Fruit fly (Drosophila melanogaster): ENCODE results near the gene okr.
A peak's percentile ranks its signal among the peaks of the same experiment; 100 is the strongest.

The okr gene

DNA sequence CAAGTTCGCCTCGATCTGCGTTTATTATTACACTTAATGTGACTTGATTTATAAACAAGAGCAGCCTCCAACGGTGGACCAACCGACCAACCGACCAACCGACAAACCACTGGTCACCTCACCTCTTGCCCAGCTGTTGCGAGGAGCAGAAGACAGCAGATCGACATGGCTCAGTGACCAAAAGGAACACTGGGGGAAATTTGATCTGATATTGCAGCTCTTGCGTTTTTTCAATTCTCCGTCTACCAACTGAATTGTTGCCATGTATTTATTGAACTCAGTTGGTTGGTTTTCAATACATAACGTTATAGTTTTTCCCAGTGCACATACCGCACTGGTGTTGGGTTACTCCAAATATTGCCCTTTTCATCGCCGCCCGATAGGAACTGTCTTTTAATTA is 12.0 kb upstream of the okr start:
- TF ChIP-seq CTCF (optimal IDR thresholded peaks at IDR 0.05): no peak
- TF ChIP-seq CG8478 (optimal IDR thresholded peaks at IDR 0.05): no peak

- TF ChIP-seq CTCF (optimal IDR thresholded peaks at IDR 0.05): no peak
- TF ChIP-seq CG8478 (optimal IDR thresholded peaks at IDR 0.05): no peak
Observed at dm6 chr2L:3003399-3003798, 10.8 kb upstream of the okr start.

DNA sequence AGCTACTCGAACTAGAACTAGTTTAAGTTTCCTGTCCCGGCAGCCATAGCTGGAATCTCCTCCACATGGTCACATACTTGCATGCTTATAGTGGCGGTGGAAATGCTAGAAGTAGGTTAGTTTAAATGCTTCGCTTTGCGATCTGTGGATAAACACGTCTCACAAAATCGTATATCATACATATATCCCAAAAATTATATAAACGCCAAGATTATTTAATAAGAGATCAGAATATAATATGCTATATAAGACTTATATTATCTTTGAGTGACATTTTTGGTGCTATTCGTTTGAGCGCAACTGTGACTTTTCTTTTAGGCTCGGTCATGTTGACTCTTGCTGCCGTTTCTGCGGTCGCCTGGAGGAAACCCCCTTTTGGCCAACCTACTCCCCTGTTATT is 9.4 kb upstream of the okr start:
- no peak for TF ChIP-seq CG8478 (optimal IDR thresholded peaks at IDR 0.05)
- TF ChIP-seq CTCF (optimal IDR thresholded peaks at IDR 0.05): no peak

- TF ChIP-seq CG8478 (optimal IDR thresholded peaks at IDR 0.05): no peak
Observed at dm6 chr2L:3000517-3000934, 8.0 kb upstream of the okr start.

DNA sequence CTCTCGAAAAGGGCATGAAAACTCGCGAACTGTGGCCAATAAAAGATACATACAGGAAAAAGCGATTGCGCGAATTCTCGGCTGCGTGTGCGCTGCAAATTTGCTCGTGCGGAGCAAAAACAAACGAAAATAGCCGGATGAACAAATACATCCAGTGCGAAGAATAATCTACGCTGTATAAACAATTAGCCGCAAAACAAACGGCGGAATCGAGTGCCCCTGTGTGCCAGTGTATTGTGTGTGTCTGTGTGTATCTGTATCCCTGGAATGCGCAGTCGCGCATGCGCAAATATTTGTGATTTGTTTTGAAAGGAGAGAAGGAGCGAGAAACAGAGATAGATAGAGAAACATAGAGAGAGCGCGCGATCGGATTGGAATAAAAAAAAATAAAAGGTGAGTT is 7.0 kb upstream of the okr start:
- TF ChIP-seq CG8478 (optimal IDR thresholded peaks at IDR 0.05): no peak
- no peak for TF ChIP-seq CTCF (optimal IDR thresholded peaks at IDR 0.05)

DNA sequence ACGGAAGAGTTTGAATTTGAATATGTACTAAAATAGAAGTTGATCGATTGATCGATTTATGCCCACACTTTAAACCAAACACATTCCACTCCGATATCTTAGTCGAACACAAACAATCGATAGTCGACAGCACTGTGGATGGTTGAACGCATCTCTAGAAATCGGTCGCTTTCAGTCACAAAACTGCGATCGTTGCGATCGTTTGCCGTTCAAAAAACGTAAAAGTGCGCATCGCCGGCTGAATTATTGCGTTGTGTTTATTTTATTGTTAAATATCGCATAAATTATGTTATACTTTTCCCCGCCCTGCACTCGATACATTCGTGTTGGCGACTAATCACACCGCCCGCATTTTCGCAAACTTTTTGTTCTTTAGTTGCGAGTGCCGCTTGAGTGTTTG is 6.6 kb upstream of the okr start, which contains the start of gene Ccdc85:
Gene Ccdc85, plus strand, starts transcription at position 174 of the 400 bp plus-strand sequence.
- TF ChIP-seq CTCF (optimal IDR thresholded peaks at IDR 0.05) (peak; percentile 23 to 51), CG8478 (optimal IDR thresholded peaks at IDR 0.05) (no peak)

DNA sequence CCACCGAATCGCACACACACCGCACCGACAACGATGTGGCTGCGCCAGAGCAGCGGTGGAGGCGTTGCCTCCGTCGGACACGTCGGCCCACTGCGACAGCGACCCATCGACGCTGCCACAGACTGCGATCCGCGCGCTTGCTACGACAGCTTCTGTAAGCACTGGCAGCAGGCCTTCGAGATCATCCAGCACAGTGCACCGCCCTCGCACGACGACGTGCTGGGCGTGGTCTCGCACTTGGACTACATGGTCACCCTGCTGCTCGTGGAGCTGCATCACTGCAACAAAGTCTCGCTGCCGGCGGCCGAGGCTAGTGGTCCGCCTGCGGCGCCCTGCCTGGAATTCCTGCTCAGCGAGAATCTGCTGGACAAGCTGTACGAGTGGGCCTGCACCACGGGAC is 1.1 kb upstream of the okr start:
- no peak for TF ChIP-seq CTCF (optimal IDR thresholded peaks at IDR 0.05)
- no peak for TF ChIP-seq CG8478 (optimal IDR thresholded peaks at IDR 0.05)

DNA sequence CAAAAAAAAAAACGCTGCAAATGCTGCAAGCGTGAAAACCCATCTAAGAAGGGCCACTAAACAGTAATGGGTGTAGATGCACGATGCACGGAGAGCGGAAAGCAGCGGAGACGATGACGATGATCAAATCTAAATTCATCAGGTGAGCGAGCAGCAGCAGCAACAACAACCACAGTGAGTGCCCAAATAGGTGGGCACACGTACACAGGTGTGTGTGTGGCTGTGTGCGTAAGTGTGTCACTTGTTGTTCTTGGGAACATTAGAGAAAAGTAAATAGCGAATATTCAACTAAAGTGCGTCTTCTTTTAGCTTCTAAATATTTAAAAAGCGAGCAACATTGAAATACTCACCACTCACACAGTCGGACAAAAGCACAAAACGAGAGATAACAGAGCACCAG is 677 bp upstream of the okr start:
- TF ChIP-seq CG8478 (optimal IDR thresholded peaks at IDR 0.05) (no peak), CTCF (optimal IDR thresholded peaks at IDR 0.05) (no peak)

DNA sequence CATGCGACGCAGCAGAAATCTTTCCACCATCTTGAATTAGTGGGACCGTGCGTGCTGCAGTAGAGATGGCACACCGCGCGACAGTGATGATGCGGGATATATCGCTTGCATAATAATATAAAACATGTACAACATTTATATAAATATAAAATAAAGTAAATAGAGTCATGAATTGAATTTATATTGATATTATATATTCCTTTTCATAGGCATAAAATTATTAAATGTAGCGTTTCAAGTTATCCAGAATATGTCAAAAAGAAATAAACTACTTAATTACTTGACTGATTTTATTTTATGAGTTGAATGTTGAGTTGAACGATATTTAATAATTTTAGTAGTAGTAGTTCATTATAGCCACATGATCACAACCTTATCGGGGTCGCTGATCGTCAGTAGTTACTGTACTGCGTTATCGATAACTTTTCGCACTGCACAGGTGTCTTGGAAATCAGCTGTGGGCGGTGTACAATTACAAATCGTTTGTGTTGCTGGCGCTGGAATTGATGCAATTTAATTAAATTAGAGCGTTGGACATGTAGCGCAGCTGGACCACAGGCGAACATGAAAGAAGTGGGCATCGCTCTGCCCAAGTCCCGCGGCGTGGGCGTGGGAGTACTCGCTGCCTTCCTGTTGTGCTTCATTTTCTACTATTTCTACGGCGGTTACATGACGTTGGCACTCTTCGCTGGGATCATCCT is 4.7 kb downstream of the okr start, which contains the start of the genes Chd1 and Bem46:
Gene Chd1, minus strand, starts transcription at position 43 of the 701 bp plus-strand sequence.
Gene Bem46, plus strand, starts transcription at position 436 of the 701 bp plus-strand sequence.
- TF ChIP-seq CTCF (optimal IDR thresholded peaks at IDR 0.05): peak in 1 of 2 experiments; percentile 17
- no peak for TF ChIP-seq CG8478 (optimal IDR thresholded peaks at IDR 0.05)

DNA sequence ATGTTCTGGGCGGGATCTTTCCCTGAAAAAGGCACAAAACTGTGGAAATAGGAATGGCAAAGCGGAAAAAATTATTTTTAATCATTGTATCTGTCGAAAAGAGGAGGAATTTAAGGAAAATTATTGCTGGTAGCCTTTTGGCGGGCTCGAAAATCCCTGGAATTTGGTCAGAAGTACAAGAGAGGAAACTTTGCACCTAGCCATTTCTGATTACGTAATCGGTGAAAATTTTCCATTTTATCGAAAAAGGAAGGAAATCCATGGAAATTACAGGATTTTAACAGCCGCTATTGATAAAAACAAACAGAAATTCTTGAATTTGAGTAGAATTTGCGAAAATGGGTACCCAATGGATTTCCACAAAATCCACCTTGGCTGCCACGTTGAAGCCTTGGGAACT is 5.8 kb downstream of the okr start:
- TF ChIP-seq CTCF (optimal IDR thresholded peaks at IDR 0.05): no peak
- TF ChIP-seq CG8478 (optimal IDR thresholded peaks at IDR 0.05): no peak

DNA sequence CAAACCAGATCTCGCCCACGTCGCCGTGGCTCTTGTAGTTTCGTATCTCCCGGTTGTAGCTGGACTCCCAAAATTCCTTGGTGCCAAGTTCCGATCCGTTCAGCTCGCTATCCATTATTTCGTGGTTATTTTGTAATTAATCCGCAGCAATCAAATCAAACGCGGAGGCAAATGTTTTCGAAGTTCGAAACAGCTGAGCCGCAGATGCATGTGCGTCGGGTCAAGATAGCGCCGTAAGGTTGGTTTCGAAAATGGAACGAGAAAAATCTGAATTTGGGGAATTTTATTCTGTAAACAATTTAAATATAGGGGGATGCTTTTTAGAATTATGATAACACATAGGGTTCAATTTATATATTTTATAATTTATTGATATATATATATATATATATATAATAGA is 13.5 kb downstream of the okr start, which contains the start of gene CG9643:
Gene CG9643, minus strand, starts transcription at position 198 of the 400 bp plus-strand sequence.
- no peak for TF ChIP-seq CTCF (optimal IDR thresholded peaks at IDR 0.05)
- TF ChIP-seq CG8478 (optimal IDR thresholded peaks at IDR 0.05): no peak

DNA sequence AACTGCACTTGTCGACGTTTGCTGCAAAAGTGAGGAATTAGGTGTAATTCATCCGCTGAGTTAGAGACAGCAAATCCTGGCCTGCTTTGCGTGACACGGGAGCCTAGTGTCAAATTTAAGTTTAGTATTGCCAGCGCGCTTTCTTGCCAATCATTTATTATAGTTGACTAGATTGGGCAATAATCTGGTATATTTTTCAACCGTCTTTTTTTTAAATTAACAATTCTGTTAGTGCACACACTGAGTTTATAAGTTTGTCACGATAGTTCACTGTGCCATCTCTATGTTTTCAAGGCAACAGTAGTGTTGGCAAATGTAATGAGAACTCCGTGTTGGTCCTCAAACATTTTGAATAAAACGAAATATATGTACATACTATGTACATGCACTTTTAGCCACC is 15.7 kb downstream of the okr start, which contains the start of the genes CG9641 and CG3165:
Gene CG9641, minus strand, starts transcription at position 34 of the 400 bp plus-strand sequence.
Gene CG3165, plus strand, starts transcription at position 294 of the 400 bp plus-strand sequence.
- no peak for TF ChIP-seq CTCF (optimal IDR thresholded peaks at IDR 0.05)

- TF ChIP-seq CG8478 (optimal IDR thresholded peaks at IDR 0.05): no peak
- no peak for TF ChIP-seq CTCF (optimal IDR thresholded peaks at IDR 0.05)
Observed at dm6 chr2L:2972439-2972936, 20.1 kb downstream of the okr start, which contains the start of the genes Rrp1 and gammaTub23C. Rrp1 (minus strand) TSS chr2L:2972508. gammaTub23C (plus strand) TSS chr2L:2972891.

- TF ChIP-seq CG8478 (optimal IDR thresholded peaks at IDR 0.05) (no peak), CTCF (optimal IDR thresholded peaks at IDR 0.05) (no peak)
Observed at dm6 chr2L:2969438-2969837, 23.1 kb downstream of the okr start, which contains the start of gene Ts. Ts (minus strand) TSS chr2L:2969638.

DNA sequence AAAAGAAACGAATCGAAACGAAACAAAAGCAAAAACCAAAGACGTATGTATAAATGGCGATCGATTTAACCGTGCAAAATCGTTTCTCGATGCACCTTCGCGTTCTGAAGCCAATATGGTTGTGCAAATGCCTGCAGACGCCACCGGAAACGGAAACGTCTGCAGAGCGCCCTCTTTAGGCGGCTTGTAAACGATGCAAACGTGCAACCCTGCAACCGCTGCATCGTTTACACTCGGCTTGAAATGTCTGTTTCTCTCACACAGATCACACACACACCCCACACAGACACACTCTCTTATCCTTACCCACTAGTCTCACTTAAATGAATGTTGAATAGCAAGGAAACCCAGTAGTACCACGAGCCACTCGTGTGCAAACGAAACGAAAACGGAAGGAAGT is 25.6 kb downstream of the okr start:
- TF ChIP-seq CG8478 (optimal IDR thresholded peaks at IDR 0.05) (no peak), CTCF (optimal IDR thresholded peaks at IDR 0.05) (peak; percentile 82 to 89)

dm6 chr2L:2958858-2959257 is 33.7 kb downstream of the okr start:
- TF ChIP-seq CG8478 (optimal IDR thresholded peaks at IDR 0.05) (no peak), CTCF (optimal IDR thresholded peaks at IDR 0.05) (no peak)

Data from S2 (cell line).